Fruit fly (Drosophila melanogaster) whole organism, embryonic: ENCODE results near the gene Cka.

Source experiments
- ATbp ChIP-seq: fragments of 200-800 bp; sonication (Bioruptor generic); optimal IDR thresholded peaks from 2 replicates; lab custom pipeline; 2017; ENCODE audit warnings: missing biosample characterization, mild to moderate bottlenecking, missing genetic modification characterization, missing genetic modification reagents
- Atf-2 ChIP-seq: fragments of 200-800 bp; sonication (Bioruptor generic); optimal IDR thresholded peaks from 2 replicates; lab custom pipeline; 2016; ENCODE audit warnings: missing biosample characterization, missing genetic modification characterization
- Atf3 ChIP-seq: fragments of 200-800 bp; sonication (Bioruptor generic); optimal IDR thresholded peaks from 3 replicates; lab custom pipeline; 2016; ENCODE audit warnings: missing biosample characterization, missing genetic modification characterization
- B-H2 ChIP-seq: fragments of 200-800 bp; sonication (Bioruptor generic); optimal IDR thresholded peaks from 2 replicates; lab custom pipeline; 2018; ENCODE audit warnings: missing biosample characterization, mild to moderate bottlenecking, missing genetic modification characterization
- CG12659 ChIP-seq: fragments of 200-800 bp; sonication (Bioruptor generic); optimal IDR thresholded peaks from 3 replicates; lab custom pipeline; 2017; ENCODE audit warnings: mild to moderate bottlenecking, missing biosample characterization, missing genetic modification reagents, missing genetic modification characterization
- CG12744 ChIP-seq: fragments of 200-800 bp; sonication (Bioruptor generic); optimal IDR thresholded peaks from 2 replicates; lab custom pipeline; 2016; ENCODE audit warnings: missing biosample characterization, missing genetic modification characterization
- CG13894 ChIP-seq: fragments of 200-800 bp; sonication (Bioruptor generic); optimal IDR thresholded peaks from 3 replicates; lab custom pipeline; 2018; ENCODE audit warnings: missing biosample characterization, mild to moderate bottlenecking, missing genetic modification characterization, moderate library complexity
- CG14667 ChIP-seq: fragments of 200-800 bp; sonication (Bioruptor generic); IDR thresholded peaks from 2 replicates; pipeline ENCODE4 v1.3.6; 2022; ENCODE audit warnings: missing biosample characterization, missing genetic modification characterization
- CG2120 ChIP-seq: fragments of 200-800 bp; sonication (Bioruptor generic); optimal IDR thresholded peaks from 3 replicates; lab custom pipeline; 2016; ENCODE audit warnings: missing biosample characterization, missing genetic modification characterization
- CG2678 ChIP-seq: fragments of 200-800 bp; sonication (Bioruptor generic); optimal IDR thresholded peaks from 3 replicates; lab custom pipeline; 2019; ENCODE audit warnings: missing biosample characterization, mild to moderate bottlenecking, missing genetic modification characterization, moderate library complexity
- CG33557 ChIP-seq: fragments of 200-800 bp; sonication (Bioruptor generic); optimal IDR thresholded peaks from 2 replicates; lab custom pipeline; 2019; ENCODE audit warnings: missing biosample characterization, mild to moderate bottlenecking, missing genetic modification characterization, moderate library complexity
- CG4282 ChIP-seq: fragments of 200-800 bp; sonication (Bioruptor generic); optimal IDR thresholded peaks from 2 replicates; lab custom pipeline; 2016; ENCODE audit warnings: missing biosample characterization, missing genetic modification characterization
- CG6654 ChIP-seq: fragments of 200-800 bp; sonication (Bioruptor generic); optimal IDR thresholded peaks from 2 replicates; lab custom pipeline; 2017; ENCODE audit warnings: missing biosample characterization, mild to moderate bottlenecking, missing genetic modification characterization
- CG7745 ChIP-seq: fragments of 200-800 bp; sonication (Bioruptor generic); optimal IDR thresholded peaks from 2 replicates; lab custom pipeline; 2018; ENCODE audit warnings: missing biosample characterization, mild to moderate bottlenecking, missing genetic modification characterization, moderate library complexity
- CG8765 ChIP-seq: fragments of 200-800 bp; sonication (Bioruptor generic); IDR thresholded peaks from 2 replicates; pipeline ENCODE4 v1.3.6; 2022; ENCODE audit warnings: missing biosample characterization, missing genetic modification characterization
- CG9932 ChIP-seq: fragments of 200-800 bp; sonication (Bioruptor generic); IDR thresholded peaks from 2 replicates; pipeline ENCODE4 v1.3.6; 2022; ENCODE audit warnings: missing biosample characterization, missing genetic modification characterization
- CTCF ChIP-seq: fragments of 200-800 bp; sonication (Bioruptor generic); optimal IDR thresholded peaks from 2 replicates; lab custom pipeline; 2017; ENCODE audit warnings: missing biosample characterization, mild to moderate bottlenecking, missing genetic modification characterization, moderate library complexity
- Dbx ChIP-seq: fragments of 200-800 bp; sonication (Bioruptor generic); IDR thresholded peaks from 3 replicates; pipeline ENCODE4 v1.3.6; 2022; ENCODE audit warnings: missing biosample characterization, missing genetic modification characterization
- ERR ChIP-seq: fragments of 200-800 bp; sonication (Bioruptor generic); optimal IDR thresholded peaks from 2 replicates; lab custom pipeline; 2016; ENCODE audit warnings: missing biosample characterization, missing genetic modification characterization
- Elba2 ChIP-seq: fragments of 200-800 bp; sonication (Bioruptor generic); optimal IDR thresholded peaks from 3 replicates; lab custom pipeline; 2016; ENCODE audit warnings: missing biosample characterization, missing genetic modification characterization
- Fer2 ChIP-seq: fragments of 200-800 bp; sonication (Bioruptor generic); optimal IDR thresholded peaks from 2 replicates; lab custom pipeline; 2018; ENCODE audit warnings: missing biosample characterization, mild to moderate bottlenecking, missing genetic modification characterization, moderate library complexity
- H2.0 ChIP-seq: fragments of 200-800 bp; sonication (Bioruptor generic); IDR thresholded peaks from 2 replicates; pipeline ENCODE4 v1.3.6; 2022; ENCODE audit warnings: missing biosample characterization, missing genetic modification characterization
- MESR4 ChIP-seq: fragments of 200-800 bp; sonication (Bioruptor generic); optimal IDR thresholded peaks from 2 replicates; lab custom pipeline; 2018; ENCODE audit warnings: missing biosample characterization, mild to moderate bottlenecking, missing genetic modification characterization, moderate library complexity
- NC2β ChIP-seq: fragments of 200-800 bp; sonication (Bioruptor generic); optimal IDR thresholded peaks from 2 replicates; lab custom pipeline; 2016; ENCODE audit warnings: missing biosample characterization, missing genetic modification characterization
- Ptx1 ChIP-seq: fragments of 200-800 bp; sonication (Bioruptor generic); IDR thresholded peaks from 2 replicates; pipeline ENCODE4 v1.3.6; 2022; ENCODE audit warnings: missing biosample characterization, missing genetic modification characterization
- Six4 ChIP-seq: fragments of 200-800 bp; sonication (Bioruptor generic); optimal IDR thresholded peaks from 2 replicates; lab custom pipeline; 2016; ENCODE audit warnings: missing biosample characterization, missing genetic modification characterization
- Ssrp ChIP-seq: fragments of 200-800 bp; sonication (Bioruptor generic); optimal IDR thresholded peaks from 2 replicates; lab custom pipeline; 2018; ENCODE audit warnings: missing biosample characterization, mild to moderate bottlenecking, missing genetic modification characterization, moderate library complexity
- Taf1 ChIP-seq: fragments of 200-800 bp; sonication (Bioruptor generic); IDR thresholded peaks from 2 replicates; pipeline ENCODE4 v1.3.6; 2022; ENCODE audit warnings: missing biosample characterization, missing genetic modification characterization
- abd-A ChIP-seq: fragments of 200-800 bp; sonication (Bioruptor generic); optimal IDR thresholded peaks from 3 replicates; lab custom pipeline; 2019; ENCODE audit warnings: missing biosample characterization, mild to moderate bottlenecking, missing genetic modification characterization, moderate library complexity
- ac ChIP-seq: fragments of 200-800 bp; sonication (Bioruptor generic); optimal IDR thresholded peaks from 3 replicates; lab custom pipeline; 2017; ENCODE audit warnings: missing biosample characterization, mild to moderate bottlenecking, missing genetic modification characterization
- bcd ChIP-seq: fragments of 200-800 bp; sonication (Bioruptor generic); optimal IDR thresholded peaks from 2 replicates; lab custom pipeline; 2017; ENCODE audit warnings: missing biosample characterization, mild to moderate bottlenecking, missing genetic modification characterization
- crol ChIP-seq: fragments of 200-800 bp; sonication (Bioruptor generic); IDR thresholded peaks from 2 replicates; pipeline ENCODE4 v1.3.6; 2022; ENCODE audit warnings: missing biosample characterization, missing genetic modification characterization
- dysf ChIP-seq: fragments of 200-800 bp; sonication (Bioruptor generic); IDR thresholded peaks from 3 replicates; pipeline ENCODE4 v1.3.6; 2022; ENCODE audit warnings: missing biosample characterization, missing genetic modification characterization
- kay ChIP-seq: fragments of 200-800 bp; sonication (Bioruptor generic); optimal IDR thresholded peaks from 2 replicates; lab custom pipeline; 2016; ENCODE audit warnings: missing biosample characterization, missing genetic modification characterization
- klu ChIP-seq: fragments of 200-800 bp; sonication (Bioruptor generic); IDR thresholded peaks from 2 replicates; pipeline ENCODE4 v1.3.6; 2022; ENCODE audit warnings: missing biosample characterization, missing genetic modification characterization
- kni ChIP-seq: fragments of 200-800 bp; sonication (Bioruptor generic); optimal IDR thresholded peaks from 3 replicates; lab custom pipeline; 2017; ENCODE audit warnings: mild to moderate bottlenecking, missing biosample characterization, missing genetic modification reagents, missing genetic modification characterization
- mirr ChIP-seq: fragments of 200-800 bp; sonication (Bioruptor generic); optimal IDR thresholded peaks from 3 replicates; lab custom pipeline; 2018; ENCODE audit warnings: missing biosample characterization, mild to moderate bottlenecking, missing genetic modification characterization
- prd ChIP-seq, 3 experiments: fragments of >200 bp in 2 of 3; fragments of 200-800 bp in 1 of 3; sonication (Bioruptor generic) in 1 of 3; optimal IDR thresholded peaks in 2 of 3; IDR thresholded peaks in 1 of 3; 2 replicates in 2 of 3; 3 replicates in 1 of 3; pipeline versions ENCODE4 v1.3.6 to Lab custom; 2017 to 2022; ENCODE audit warnings: missing biosample characterization in 1 of 3, missing genetic modification characterization in 1 of 3
- pzg ChIP-seq: fragments of 200-800 bp; sonication (Bioruptor generic); optimal IDR thresholded peaks from 3 replicates; lab custom pipeline; 2018; ENCODE audit warnings: missing biosample characterization, mild to moderate bottlenecking, missing genetic modification characterization, moderate library complexity
- sens ChIP-seq: fragments of 200-800 bp; sonication (Bioruptor generic); peaks from one replicate; lab custom pipeline; 2016; ENCODE audit warnings: missing biosample characterization, missing genetic modification characterization
- slbo ChIP-seq: fragments of 200-800 bp; sonication (Bioruptor generic); IDR thresholded peaks from 2 replicates; pipeline ENCODE4 v1.3.6; 2022; ENCODE audit warnings: missing biosample characterization, missing genetic modification characterization
- slp2 ChIP-seq: fragments of 200-800 bp; sonication (Bioruptor generic); optimal IDR thresholded peaks from 2 replicates; lab custom pipeline; 2016; ENCODE audit warnings: missing biosample characterization, missing genetic modification characterization
- tgo ChIP-seq: fragments of 200-800 bp; sonication (Bioruptor generic); IDR thresholded peaks from 3 replicates; pipeline ENCODE4 v1.3.6; 2022; ENCODE audit warnings: missing biosample characterization, missing genetic modification characterization
- vfl ChIP-seq: fragments of 200-800 bp; sonication (Bioruptor generic); optimal IDR thresholded peaks from 2 replicates; lab custom pipeline; 2016; ENCODE audit warnings: missing biosample characterization, missing genetic modification characterization
- wdn ChIP-seq: fragments of 200-800 bp; sonication (Bioruptor generic); IDR thresholded peaks from 2 replicates; pipeline ENCODE4 v1.3.6; 2022; ENCODE audit warnings: missing biosample characterization, missing genetic modification characterization
- yki ChIP-seq: fragments of >200 bp; optimal IDR thresholded peaks from 3 replicates; lab custom pipeline; 2018
- z ChIP-seq: fragments of 200-800 bp; sonication (Bioruptor generic); IDR thresholded peaks from 3 replicates; pipeline ENCODE4 v1.3.6; 2022; ENCODE audit warnings: missing biosample characterization, missing genetic modification characterization

Gene Cka

DNA sequence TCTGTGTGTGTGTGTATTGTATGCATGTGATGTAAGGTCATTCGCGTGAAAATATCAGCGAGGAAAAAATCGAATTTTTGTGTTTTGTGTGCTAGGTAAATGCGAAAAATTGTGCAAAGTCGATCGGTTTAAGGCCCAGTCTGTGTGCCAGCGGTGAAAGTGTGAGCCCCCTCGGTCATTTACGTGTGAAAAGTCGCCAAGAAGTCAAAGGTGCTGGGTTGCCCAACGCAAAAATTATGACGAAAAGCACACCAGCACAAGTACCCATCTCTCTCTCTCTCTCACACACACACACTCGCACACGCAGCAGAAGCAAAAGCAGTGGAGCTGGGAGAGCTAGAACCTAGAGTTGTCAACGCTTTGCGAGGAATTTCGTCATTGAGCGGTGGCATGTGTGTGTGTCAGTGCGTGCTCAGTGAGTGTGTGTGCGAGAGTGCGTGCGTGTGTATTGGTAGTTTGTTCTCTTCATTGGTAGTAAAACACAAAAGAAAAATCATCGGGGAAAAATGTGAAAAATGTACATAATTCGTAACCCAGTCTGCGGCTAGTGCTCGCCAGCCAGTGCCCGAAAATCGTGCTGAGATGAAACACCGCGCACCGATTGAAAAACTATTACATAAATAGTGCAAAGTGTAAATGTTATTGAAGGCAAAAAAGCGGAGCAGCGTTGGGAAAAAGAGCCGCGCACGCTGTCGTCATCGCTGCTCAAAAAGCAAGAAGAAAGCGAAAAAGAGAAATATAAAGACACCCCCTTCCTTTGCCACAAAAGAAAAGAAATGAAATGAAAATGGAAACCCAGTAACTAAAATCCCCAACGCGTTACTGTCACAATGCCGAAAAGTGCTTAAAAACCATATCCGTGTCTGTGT lies 53.1 kb downstream of the Cka start (continued):
- TF ChIP-seq Six4 (GFP tag; lab: Kevin White, UChicago) (no peak), dysf (GFP tag; lab: Robert Waterston, UW) (no peak), ac (GFP tag; lab: Kevin White, UChicago) (no peak), CG2678 (tag; lab: Kevin White, UChicago) (no peak), ERR (GFP tag; lab: Kevin White, UChicago) (no peak), Ptx1 (GFP tag; lab: Robert Waterston, UW) (no peak), ATbp (GFP tag; lab: Kevin White, UChicago) (no peak), Fer2 (no peak), Atf3 (GFP tag; lab: Kevin White, UChicago) (peak; percentile 4), vfl (GFP tag; lab: Kevin White, UChicago) (no peak), Ssrp (tag; lab: Kevin White, UChicago) (no peak), CG6654 (GFP tag; lab: Kevin White, UChicago) (no peak), CG12659 (GFP tag; lab: Kevin White, UChicago) (no peak), CG33557 (GFP tag; lab: Kevin White, UChicago) (no peak), pzg (peak; percentile 4), NC2β (GFP tag; lab: Kevin White, UChicago) (no peak), MESR4 (GFP tag; lab: Kevin White, UChicago) (peak; percentile 93), bcd (GFP tag; lab: Kevin White, UChicago) (no peak), tgo (GFP tag; lab: Robert Waterston, UW) (no peak), CG8765 (GFP tag; lab: Robert Waterston, UW) (no peak), wdn (GFP tag; lab: Robert Waterston, UW) (no peak), klu (no peak), CG14667 (GFP tag; lab: Robert Waterston, UW) (no peak)
- TF ChIP-seq, all 482 proteins: peak for 68

DNA sequence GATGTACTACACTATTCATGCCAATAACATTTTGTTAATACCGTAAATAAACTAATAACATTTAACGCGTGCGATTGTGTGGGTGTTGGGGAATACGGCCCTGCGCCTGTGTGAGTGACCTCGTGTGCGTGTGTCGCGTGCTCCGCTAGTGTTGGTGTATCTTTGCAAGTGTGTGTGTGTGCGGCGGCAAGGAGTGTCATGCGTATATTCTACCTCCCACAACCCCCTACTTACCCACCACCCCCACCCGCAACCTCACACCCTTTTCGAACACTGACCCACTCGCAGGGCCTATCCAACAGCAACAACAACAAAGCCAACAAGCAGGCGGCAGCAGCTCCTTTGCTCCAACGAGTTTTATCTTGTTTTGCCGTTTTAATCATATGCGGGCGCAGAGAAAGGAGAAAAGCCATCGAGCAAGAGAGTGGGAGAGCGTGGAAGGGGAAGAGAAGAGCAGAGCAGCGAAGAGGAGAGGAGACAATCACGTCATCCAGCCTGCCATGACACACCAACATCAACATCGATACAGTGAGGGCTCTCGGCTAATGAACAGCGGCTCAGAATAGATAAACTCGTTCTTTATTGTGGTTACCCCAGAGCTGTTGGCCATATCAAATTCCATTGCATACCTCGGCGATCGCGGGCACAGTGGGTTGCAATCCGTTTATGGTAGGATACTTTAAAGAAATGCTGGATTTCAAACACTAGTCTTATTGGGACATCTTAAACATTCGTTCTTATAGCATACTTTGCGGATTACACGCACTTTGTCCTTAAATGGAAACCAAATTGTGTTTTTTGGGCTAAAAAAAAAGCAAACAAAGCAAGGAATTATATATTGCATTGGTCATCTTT lies 54.1 kb downstream of the Cka start:
- TF ChIP-seq kay (GFP tag; lab: Kevin White, UChicago) (peak; percentile 11), Atf3 (GFP tag; lab: Kevin White, UChicago) (peak; percentile 47), Atf-2 (GFP tag; lab: Kevin White, UChicago) (peak; percentile 8), slp2 (no peak), CG13894 (tag; lab: Kevin White, UChicago) (peak; percentile 59), yki (peak; percentile 34), CG9932 (peak; percentile 36; the same call in 1 of the 2 replicates), mirr (GFP tag; lab: Kevin White, UChicago) (peak; percentile 44), Elba2 (GFP tag; lab: Kevin White, UChicago) (peak; percentile 81), Taf1 (GFP tag; lab: Robert Waterston, UW) (no peak; the same call in 1 of the 2 replicates), pzg (peak; percentile 6), Dbx (GFP tag; lab: Robert Waterston, UW) (peak; percentile 42; the same call in 1 of the 3 replicates), CTCF (GFP tag; lab: Kevin White, UChicago) (no peak), CG2120 (GFP tag; lab: Kevin White, UChicago) (peak; percentile 46), abd-A (tag; lab: Kevin White, UChicago) (peak; percentile 56), CG7745 (tag; lab: Kevin White, UChicago) (peak; percentile 30), B-H2 (GFP tag; lab: Kevin White, UChicago) (no peak), kni (GFP tag; lab: Kevin White, UChicago) (peak; percentile 57), prd (optimal IDR thresholded peaks at IDR 0.05; lab: Kevin White, UChicago) (no peak), prd (GFP tag; IDR thresholded peaks at IDR 0.05; lab: Robert Waterston, UW) (no peak), slbo (GFP tag; lab: Robert Waterston, UW) (peak; percentile 6; the same call in 1 of the 2 replicates), CG12744 (GFP tag; lab: Kevin White, UChicago) (peak; percentile 23), z (GFP tag; lab: Robert Waterston, UW) (0 out of 3 replicates have a peak, but pooled peaks have one; percentile 31), crol (GFP tag; lab: Robert Waterston, UW) (peak; percentile 85), sens (GFP tag; lab: Kevin White, UChicago) (peak; percentile 33), H2.0 (GFP tag; lab: Robert Waterston, UW) (no peak), CG4282 (GFP tag; lab: Kevin White, UChicago) (peak; percentile 49)
